Worm (Caenorhabditis elegans): Measurements from ENCODE around the gene urb-1.

DNA sequence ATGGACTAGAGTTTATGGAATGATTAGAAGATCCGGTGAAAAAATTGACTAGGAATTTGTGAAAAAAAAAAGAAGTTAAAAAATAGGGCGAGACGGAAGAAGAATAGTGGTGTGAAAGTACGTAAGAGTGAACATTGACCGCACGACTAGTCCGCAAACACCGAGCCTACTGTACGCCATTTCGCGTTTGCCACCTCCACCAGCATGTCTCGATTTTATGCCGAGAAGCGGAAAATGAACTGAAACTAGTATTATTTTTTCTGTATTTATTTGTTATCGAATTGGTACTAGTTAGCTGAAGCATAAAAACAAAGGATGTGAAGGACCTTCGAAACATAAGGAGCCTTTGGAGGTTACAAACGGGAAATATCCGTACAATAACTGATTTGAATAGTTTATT, 3.5 kb upstream of the urb-1 start:
- TF ChIP-seq nhr-11 (tag; optimal IDR thresholded peaks at IDR 0.05) (no peak), hlh-8 (tag; optimal IDR thresholded peaks at IDR 0.05) (no peak), fkh-10 (GFP tag; optimal IDR thresholded peaks at IDR 0.05) (no peak), hlh-30 (tag; optimal IDR thresholded peaks at IDR 0.05; ENCODE audit: insufficient read depth) (no peak), hlh-6 (tag; optimal IDR thresholded peaks at IDR 0.05) (no peak), unc-55 (GFP tag; optimal IDR thresholded peaks at IDR 0.05) (no peak), syd-9 (tag; optimal IDR thresholded peaks at IDR 0.05) (no peak), che-1 (tag; optimal IDR thresholded peaks at IDR 0.05) (no peak), ztf-16 (tag; optimal IDR thresholded peaks at IDR 0.05) (no peak)
